Worm (Caenorhabditis elegans) whole organism, L2 larva: ENCODE measurements around the gene pifk-1.

Experiments
- C34F6.9 ChIP-seq: fragments of 150-350 bp; optimal IDR thresholded peaks from 2 replicates; lab custom pipeline; 2014; ENCODE audit warnings: missing biosample characterization, missing genetic modification characterization
- F13H6.1 ChIP-seq: sonication (generic microtip); optimal IDR thresholded peaks from 2 replicates; lab custom pipeline; 2016; ENCODE audit warnings: missing genetic modification characterization, missing compliant biosample characterization
- Y55F3AM.14 ChIP-seq: fragments of 200-800 bp; sonication (Bioruptor generic); optimal IDR thresholded peaks from 2 replicates; lab custom pipeline; 2018; ENCODE audit warnings: mild to moderate bottlenecking, missing genetic modification characterization, missing compliant biosample characterization
- aly-2 ChIP-seq: fragments of 150-350 bp; optimal IDR thresholded peaks from 2 replicates; lab custom pipeline; 2014; ENCODE audit warnings: missing biosample characterization, missing genetic modification characterization
- ama-1 ChIP-seq: fragments of 150-350 bp; optimal IDR thresholded peaks from 2 replicates; lab custom pipeline; 2018; ENCODE audit warnings: inconsistent platforms
- blmp-1 ChIP-seq: sonication (generic microtip); optimal IDR thresholded peaks from 2 replicates; lab custom pipeline; 2017; ENCODE audit warnings: missing genetic modification characterization, mild to moderate bottlenecking, missing compliant biosample characterization, antibody characterized with exemption, moderate library complexity; ENCODE audit not compliant: insufficient read depth
- ceh-16 ChIP-seq: fragments of 150-350 bp; optimal IDR thresholded peaks from 2 replicates; lab custom pipeline; 2014; ENCODE audit warnings: missing biosample characterization, missing genetic modification characterization
- ceh-82 ChIP-seq: fragments of 150-350 bp; optimal IDR thresholded peaks from 2 replicates; lab custom pipeline; 2014; ENCODE audit warnings: missing biosample characterization, missing genetic modification characterization
- crh-2 ChIP-seq: sonication (generic microtip); optimal IDR thresholded peaks from 2 replicates; lab custom pipeline; 2017; ENCODE audit warnings: missing biosample characterization, missing genetic modification characterization
- dmd-4 ChIP-seq: sonication (generic microtip); optimal IDR thresholded peaks from 2 replicates; lab custom pipeline; 2017; ENCODE audit warnings: missing biosample characterization, missing genetic modification characterization
- egl-27 ChIP-seq: sonication (generic microtip); optimal IDR thresholded peaks from 3 replicates; lab custom pipeline; 2017; ENCODE audit warnings: missing biosample characterization, missing genetic modification reagents, missing genetic modification characterization
- elt-3 ChIP-seq: sonication (generic microtip); optimal IDR thresholded peaks from 2 replicates; lab custom pipeline; 2017; ENCODE audit warnings: missing biosample characterization, missing genetic modification characterization
- fos-1 ChIP-seq: fragments of 150-350 bp; optimal IDR thresholded peaks from 2 replicates; lab custom pipeline; 2014; ENCODE audit warnings: missing biosample characterization, missing genetic modification characterization
- gmeb-1 ChIP-seq: fragments of 150-350 bp; optimal IDR thresholded peaks from 2 replicates; lab custom pipeline; 2014; ENCODE audit warnings: missing biosample characterization, missing genetic modification characterization
- lin-11 ChIP-seq: fragments of 150-350 bp; sonication (generic microtip); optimal IDR thresholded peaks from 2 replicates; lab custom pipeline; 2014; ENCODE audit warnings: missing biosample characterization, missing genetic modification characterization, inconsistent platforms, mixed read lengths
- lin-39 ChIP-seq: fragments of 150-350 bp; optimal IDR thresholded peaks from 2 replicates; lab custom pipeline; 2014; ENCODE audit warnings: missing biosample characterization, missing genetic modification reagents, missing genetic modification characterization
- lsy-2 ChIP-seq, 2 experiments: fragments of 150-350 bp in 1 of 2; sonication (generic microtip) in 1 of 2; optimal IDR thresholded peaks; 2 replicates each; lab custom pipeline; 2014 to 2017; ENCODE audit warnings: missing biosample characterization in 2 of 2, missing genetic modification characterization in 2 of 2
- mab-5 ChIP-seq: fragments of 150-350 bp; optimal IDR thresholded peaks from 2 replicates; lab custom pipeline; 2014; ENCODE audit warnings: missing biosample characterization, missing genetic modification characterization
- mbf-1 ChIP-seq: sonication (generic microtip); optimal IDR thresholded peaks from 2 replicates; lab custom pipeline; 2017; ENCODE audit warnings: missing biosample characterization, missing genetic modification characterization
- mdl-1 ChIP-seq, 2 experiments: fragments of 150-350 bp in 1 of 2; sonication (generic microtip) in 1 of 2; optimal IDR thresholded peaks; 2 replicates each; lab custom pipeline; 2017; ENCODE audit warnings: missing biosample characterization in 2 of 2, missing genetic modification characterization in 2 of 2
- nhr-10 ChIP-seq: sonication (generic microtip); optimal IDR thresholded peaks from 2 replicates; lab custom pipeline; 2017; ENCODE audit warnings: missing biosample characterization, missing genetic modification characterization
- nhr-11 ChIP-seq: fragments of 150-350 bp; optimal IDR thresholded peaks from 2 replicates; lab custom pipeline; 2014; ENCODE audit warnings: missing biosample characterization, missing genetic modification characterization
- nhr-129 ChIP-seq: fragments of 150-350 bp; optimal IDR thresholded peaks from 2 replicates; lab custom pipeline; 2014; ENCODE audit warnings: missing biosample characterization, missing genetic modification characterization
- nhr-21 ChIP-seq: fragments of 150-350 bp; optimal IDR thresholded peaks from 2 replicates; lab custom pipeline; 2014; ENCODE audit warnings: missing biosample characterization, missing genetic modification characterization
- nhr-23 ChIP-seq: fragments of 150-350 bp; optimal IDR thresholded peaks from 2 replicates; lab custom pipeline; 2014; ENCODE audit warnings: missing biosample characterization, missing genetic modification reagents, missing genetic modification characterization
- nhr-237 ChIP-seq: fragments of 150-350 bp; optimal IDR thresholded peaks from 2 replicates; lab custom pipeline; 2014; ENCODE audit warnings: missing biosample characterization, missing genetic modification characterization
- nhr-77 ChIP-seq: fragments of 150-350 bp; optimal IDR thresholded peaks from 2 replicates; lab custom pipeline; 2014; ENCODE audit warnings: missing biosample characterization, missing genetic modification characterization
- sem-4 ChIP-seq: fragments of 150-350 bp; optimal IDR thresholded peaks from 2 replicates; lab custom pipeline; 2014; ENCODE audit warnings: missing biosample characterization, missing genetic modification reagents, missing genetic modification characterization
- skn-1 ChIP-seq: sonication (generic microtip); optimal IDR thresholded peaks from 2 replicates; lab custom pipeline; 2017; ENCODE audit warnings: missing biosample characterization, missing genetic modification characterization
- unc-39 ChIP-seq: fragments of 150-350 bp; optimal IDR thresholded peaks from 2 replicates; lab custom pipeline; 2014; ENCODE audit warnings: missing biosample characterization, missing genetic modification characterization
- unc-55 ChIP-seq: fragments of 150-350 bp; sonication (generic microtip); optimal IDR thresholded peaks from 3 replicates; lab custom pipeline; 2014; ENCODE audit warnings: missing biosample characterization, missing genetic modification reagents, missing genetic modification characterization
- unc-62 ChIP-seq: fragments of 150-350 bp; optimal IDR thresholded peaks from 2 replicates; lab custom pipeline; 2014; ENCODE audit warnings: missing biosample characterization, missing genetic modification reagents, missing genetic modification characterization
- ztf-11 ChIP-seq: sonication (generic microtip); optimal IDR thresholded peaks from 2 replicates; lab custom pipeline; 2017; ENCODE audit warnings: missing biosample characterization, missing genetic modification characterization
- ztf-4 ChIP-seq: fragments of 150-350 bp; optimal IDR thresholded peaks from 2 replicates; lab custom pipeline; 2014; ENCODE audit warnings: missing biosample characterization, missing genetic modification characterization

pifk-1 gene

DNA sequence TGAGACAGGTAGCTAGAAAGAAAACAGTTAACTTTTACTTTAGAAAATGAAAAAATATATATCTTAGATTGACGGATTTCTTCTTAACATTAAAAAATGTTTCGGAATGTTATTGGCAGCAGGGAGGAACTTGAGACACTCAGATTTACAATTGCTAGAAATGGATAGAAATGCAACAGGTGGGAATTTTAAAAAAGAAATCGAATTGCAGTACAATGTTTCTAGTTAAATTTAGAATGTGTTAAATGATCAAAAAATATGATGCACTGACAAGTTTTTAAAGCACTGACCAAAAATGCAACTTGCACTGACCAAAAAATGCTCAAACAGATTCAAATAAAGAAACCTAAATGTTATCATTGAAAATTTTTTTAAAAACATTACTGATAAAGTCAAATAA is 1.8 kb upstream of the pifk-1 start:
- TF ChIP-seq nhr-23 (tag; lab: Kevin White, UChicago) (no peak), dmd-4 (tag; lab: Kevin White, UChicago) (no peak), ama-1 (lab: Kevin White, UChicago) (no peak), unc-55 (GFP tag; lab: Kevin White, UChicago) (no peak), lin-39 (tag; lab: Kevin White, UChicago) (no peak), Y55F3AM.14 (GFP tag; lab: Kevin White, UChicago) (no peak), ztf-11 (no peak), nhr-10 (tag; lab: Kevin White, UChicago) (no peak), F13H6.1 (tag; lab: Kevin White, UChicago) (no peak), C34F6.9 (tag; lab: Kevin White, UChicago) (no peak), mbf-1 (no peak), skn-1 (tag; lab: Kevin White, UChicago) (no peak)
- TF ChIP-seq, all 48 proteins: peak for 0

DNA sequence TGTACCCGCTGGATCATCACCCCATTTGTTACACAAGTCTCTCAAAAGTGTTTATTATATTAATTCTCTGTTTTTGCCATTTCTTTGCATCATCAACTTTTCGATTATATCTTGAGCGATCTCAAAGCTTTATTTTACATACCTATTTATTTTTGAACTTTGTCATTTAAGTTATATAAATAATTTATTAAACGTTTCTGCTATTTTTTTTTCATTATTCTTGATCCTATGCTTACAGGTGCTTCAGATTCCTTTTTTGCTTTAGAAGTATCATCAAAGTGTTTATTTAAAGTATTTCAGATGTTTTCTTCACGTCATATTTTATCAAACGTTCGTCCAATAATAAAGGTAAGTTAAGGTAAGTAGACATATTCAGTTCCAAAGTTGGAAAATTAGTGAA is 6.2 kb downstream of the pifk-1 start, which contains the start of gene F35H12.5:
Gene F35H12.5, plus strand, starts transcription at position 301 of the 400 bp plus-strand sequence.
- TF ChIP-seq lin-11 (tag; lab: Kevin White, UChicago) (no peak), ztf-11 (no peak), lin-39 (tag; lab: Kevin White, UChicago) (no peak), nhr-11 (tag; lab: Kevin White, UChicago) (no peak), lsy-2 (tag; optimal IDR thresholded peaks at IDR 0.05; lab: Kevin White, UChicago) (no peak), nhr-77 (tag; lab: Kevin White, UChicago) (no peak), elt-3 (tag; lab: Kevin White, UChicago) (no peak)
- TF ChIP-seq, all 48 proteins: peak for 0

DNA sequence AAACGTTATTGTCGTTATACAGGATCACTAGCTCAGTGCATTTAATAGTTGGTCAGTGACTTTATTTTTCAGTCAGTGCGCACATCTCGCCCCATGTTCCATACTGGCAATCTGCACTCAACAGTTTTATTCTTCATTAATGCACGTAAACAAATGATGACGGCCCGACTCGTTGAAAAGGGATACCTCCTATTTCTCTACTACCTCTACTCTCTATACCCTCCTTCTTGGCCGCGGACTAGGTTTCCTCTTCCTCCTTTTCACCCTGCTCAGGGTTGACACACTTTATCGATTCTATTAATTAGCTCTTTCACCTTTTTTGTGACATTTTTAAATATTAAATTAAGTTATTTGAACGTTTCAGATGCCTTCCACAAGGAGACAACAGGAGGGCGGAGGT is 8.8 kb downstream of the pifk-1 start, which contains the start of gene sel-12:
Gene sel-12, plus strand, starts transcription at position 358 of the 400 bp plus-strand sequence.
- TF ChIP-seq ztf-4 = no peak
- peak; percentile 49 for TF ChIP-seq nhr-129 (tag; lab: Kevin White, UChicago)
- TF ChIP-seq C34F6.9 (tag; lab: Kevin White, UChicago) = peak; percentile 48
- peak; percentile 71 for TF ChIP-seq unc-55 (GFP tag; lab: Kevin White, UChicago)
- TF ChIP-seq fos-1 (tag; lab: Kevin White, UChicago) = peak; percentile 22
- TF ChIP-seq Y55F3AM.14 (GFP tag; lab: Kevin White, UChicago) = no peak
- TF ChIP-seq lsy-2 (tag; optimal IDR thresholded peaks at IDR 0.05; lab: Kevin White, UChicago) = peak in 1 of 2 experiments; percentile 34
- no peak for TF ChIP-seq nhr-10 (tag; lab: Kevin White, UChicago)
- no peak for TF ChIP-seq nhr-237 (tag; lab: Kevin White, UChicago)
- TF ChIP-seq, all 48 proteins: peak for 5

DNA sequence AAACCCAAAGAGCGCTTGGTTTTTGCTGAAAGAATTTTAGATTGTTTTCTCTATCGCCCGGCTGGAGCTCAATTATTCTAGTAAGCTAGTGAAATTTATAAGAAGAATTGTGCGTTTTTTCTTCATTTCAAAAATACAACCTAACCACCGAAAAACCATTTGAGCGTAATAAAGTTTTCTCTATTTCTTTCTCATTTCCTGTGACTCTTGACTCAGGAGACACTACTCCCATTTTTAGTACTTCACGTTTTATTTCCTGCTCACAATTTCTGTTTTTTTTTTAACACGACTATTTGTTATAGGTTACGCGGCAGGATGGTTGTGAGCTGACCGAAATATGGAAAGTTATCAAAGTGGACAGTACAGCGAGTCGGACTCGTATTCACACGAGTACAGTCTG is 11.3 kb downstream of the pifk-1 start, which contains the start of gene F35H12.6:
Gene F35H12.6, plus strand, starts transcription at position 301 of the 400 bp plus-strand sequence.
- TF ChIP-seq Y55F3AM.14 (GFP tag; lab: Kevin White, UChicago) (no peak), unc-55 (GFP tag; lab: Kevin White, UChicago) (no peak), nhr-23 (tag; lab: Kevin White, UChicago) (no peak), egl-27 (tag; lab: Kevin White, UChicago) (no peak), mab-5 (tag; lab: Kevin White, UChicago) (no peak), dmd-4 (tag; lab: Kevin White, UChicago) (no peak), crh-2 (tag; lab: Kevin White, UChicago) (no peak), sem-4 (tag; lab: Kevin White, UChicago) (no peak), skn-1 (tag; lab: Kevin White, UChicago) (no peak), blmp-1 (tag; lab: Kevin White, UChicago) (no peak)

DNA sequence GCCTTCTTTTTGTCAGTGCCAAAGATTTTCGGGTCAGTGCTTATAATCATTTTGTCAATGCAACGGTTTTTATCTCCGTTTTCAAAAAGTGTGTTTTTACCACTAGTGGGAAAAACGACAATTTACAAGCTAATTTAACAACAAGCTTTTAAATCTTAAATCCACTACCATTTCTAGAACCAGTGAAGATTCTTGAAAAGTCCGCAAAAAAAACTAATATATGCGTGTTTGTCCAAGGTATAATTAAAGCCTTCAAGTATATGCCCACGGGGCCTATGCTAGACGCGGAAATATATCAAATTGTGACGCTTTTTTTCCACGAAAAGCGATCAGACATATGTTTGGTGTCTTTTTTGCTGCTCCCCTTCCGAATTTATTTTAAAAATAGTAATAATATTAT is 11.7 kb downstream of the pifk-1 start:
- TF ChIP-seq ztf-11 = no peak
- TF ChIP-seq ceh-16 (tag; lab: Kevin White, UChicago) = no peak
- no peak for TF ChIP-seq mdl-1 (tag; optimal IDR thresholded peaks at IDR 0.05; lab: Kevin White, UChicago)
- no peak for TF ChIP-seq F13H6.1 (tag; lab: Kevin White, UChicago)
- TF ChIP-seq ama-1 (lab: Kevin White, UChicago) = no peak
- no peak for TF ChIP-seq gmeb-1 (tag; lab: Kevin White, UChicago)
- no peak for TF ChIP-seq dmd-4 (tag; lab: Kevin White, UChicago)
- TF ChIP-seq sem-4 (tag; lab: Kevin White, UChicago) = no peak
- no peak for TF ChIP-seq unc-62 (GFP tag; lab: Kevin White, UChicago)
- TF ChIP-seq ceh-82 (tag; lab: Kevin White, UChicago) = no peak
- TF ChIP-seq skn-1 (tag; lab: Kevin White, UChicago) = no peak
- no peak for TF ChIP-seq nhr-21
- no peak for TF ChIP-seq ztf-4
- TF ChIP-seq aly-2 (tag; lab: Kevin White, UChicago) = no peak
- TF ChIP-seq unc-39 (tag; lab: Kevin White, UChicago) = no peak
- TF ChIP-seq nhr-77 (tag; lab: Kevin White, UChicago) = no peak
- TF ChIP-seq lin-11 (tag; lab: Kevin White, UChicago) = no peak
- TF ChIP-seq blmp-1 (tag; lab: Kevin White, UChicago) = no peak
- TF ChIP-seq fos-1 (tag; lab: Kevin White, UChicago) = no peak
- TF ChIP-seq nhr-237 (tag; lab: Kevin White, UChicago) = no peak
